Fruit fly (Drosophila melanogaster): ENCODE data around the gene CG12182.

DNA sequence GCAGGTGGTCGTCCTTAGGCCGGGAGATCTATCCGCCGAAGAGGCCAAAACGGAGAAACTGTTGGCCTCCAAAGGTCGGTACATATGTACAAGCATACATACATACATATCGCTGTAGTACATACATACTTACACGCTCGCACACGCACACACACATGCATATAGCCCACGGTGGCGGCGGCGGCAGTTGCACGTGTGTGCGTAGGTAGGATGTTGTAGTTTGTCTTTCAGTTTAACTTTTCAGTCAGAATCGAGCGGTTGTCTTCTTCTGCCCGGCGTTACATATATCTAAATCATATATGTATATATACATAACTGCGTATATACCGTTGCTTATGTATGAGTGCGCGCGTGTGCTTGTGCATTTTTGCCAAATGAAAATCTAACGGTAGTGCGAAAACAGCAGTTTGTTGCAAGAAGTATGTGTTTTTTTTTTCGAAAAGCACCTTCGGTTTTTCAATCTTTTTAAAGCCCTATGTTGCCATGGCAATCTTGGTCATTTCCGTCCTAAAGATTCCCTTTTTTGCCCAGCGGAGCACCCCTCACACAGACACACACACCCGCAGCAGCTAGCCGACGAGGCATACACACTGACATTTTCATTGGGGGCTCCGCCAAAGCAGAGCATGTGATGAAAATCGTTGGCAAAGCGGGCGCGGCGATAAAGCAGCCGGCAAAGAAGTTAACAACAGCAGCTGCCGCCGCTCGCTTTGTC, 32.8 kb upstream of the CG12182 start:
- TF ChIP-seq EcR (GFP tag; optimal IDR thresholded peaks at IDR 0.05) = no peak
- no peak for TF ChIP-seq pan (optimal IDR thresholded peaks at IDR 0.05)
